Worm (Caenorhabditis elegans) whole organism, young adult: Measurements from ENCODE around the gene C55B6.4.

ENCODE experiments used
- B0336.3 ChIP-seq: fragments of 200-800 bp; sonication (Bioruptor generic); IDR thresholded peaks from 2 replicates; pipeline ENCODE4 v1.3.6; 2022; ENCODE audit warnings: missing genetic modification characterization, missing compliant biosample characterization
- F33H1.4 ChIP-seq: fragments of 200-800 bp; sonication (Bioruptor generic); IDR thresholded peaks from 2 replicates; pipeline ENCODE4 v1.3.6; 2022; ENCODE audit warnings: missing genetic modification reagents, missing genetic modification characterization, missing compliant biosample characterization
- F37B4.10 ChIP-seq: fragments of 200-800 bp; sonication (Bioruptor generic); IDR thresholded peaks from 2 replicates; pipeline ENCODE4 v1.3.6; 2022; ENCODE audit warnings: missing genetic modification characterization, missing compliant biosample characterization
- F49E8.2 ChIP-seq: sonication (generic microtip); optimal IDR thresholded peaks from 3 replicates; lab custom pipeline; 2017; ENCODE audit warnings: missing genetic modification characterization, mild to moderate bottlenecking, missing compliant biosample characterization, antibody characterized with exemption, moderate library complexity; ENCODE audit not compliant: insufficient read depth
- F55B11.4 ChIP-seq: sonication (generic microtip); optimal IDR thresholded peaks from 2 replicates; lab custom pipeline; 2016; ENCODE audit warnings: missing compliant biosample characterization, missing genetic modification characterization, borderline replicate concordance; ENCODE audit not compliant: insufficient read depth
- F57C9.4 ChIP-seq: sonication (generic microtip); optimal IDR thresholded peaks from 2 replicates; lab custom pipeline; 2017; ENCODE audit warnings: mild to moderate bottlenecking, missing genetic modification characterization, missing compliant biosample characterization
- Y53F4B.3 ChIP-seq: fragments of 200-800 bp; sonication (Bioruptor generic); IDR thresholded peaks from 2 replicates; pipeline ENCODE4 v1.3.6; 2022; ENCODE audit warnings: missing genetic modification reagents, missing genetic modification characterization, missing compliant biosample characterization
- Y95B8A.8 ChIP-seq: fragments of 200-800 bp; sonication (Bioruptor generic); IDR thresholded peaks from 2 replicates; pipeline ENCODE4 v1.3.6; 2022; ENCODE audit warnings: missing genetic modification reagents, missing genetic modification characterization, missing compliant biosample characterization
- ama-1 ChIP-seq, 3 experiments: fragments of 150-350 bp in 1 of 3; sonication (generic microtip) in 2 of 3; optimal IDR thresholded peaks; 2 replicates each; lab custom pipeline; 2014 to 2018; ENCODE audit warnings: missing biosample characterization in 2 of 3, missing genetic modification characterization in 2 of 3, missing genetic modification reagents in 2 of 3
- attf-3 ChIP-seq: fragments of 200-800 bp; sonication (Bioruptor generic); conservative IDR thresholded peaks from 2 replicates; pipeline ENCODE4 v1.3.6; 2022; ENCODE audit warnings: missing genetic modification reagents, missing genetic modification characterization, missing compliant biosample characterization
- bed-2 ChIP-seq: fragments of 200-800 bp; sonication (Bioruptor generic); IDR thresholded peaks from 2 replicates; pipeline ENCODE4 v1.3.6; 2022; ENCODE audit warnings: missing genetic modification reagents, missing genetic modification characterization, missing compliant biosample characterization
- ceh-40 ChIP-seq: fragments of 200-800 bp; sonication (Bioruptor generic); IDR thresholded peaks from 2 replicates; pipeline ENCODE4 v1.3.6; 2022; ENCODE audit warnings: missing genetic modification characterization, missing compliant biosample characterization
- ceh-79 ChIP-seq: sonication (generic microtip); optimal IDR thresholded peaks from 2 replicates; lab custom pipeline; 2017; ENCODE audit warnings: mild to moderate bottlenecking, missing genetic modification characterization, missing compliant biosample characterization
- ceh-91 ChIP-seq: fragments of 200-800 bp; sonication (Bioruptor generic); IDR thresholded peaks from 2 replicates; pipeline ENCODE4 v1.3.6; 2022; ENCODE audit warnings: missing genetic modification reagents, missing genetic modification characterization, missing compliant biosample characterization
- dox-1 ChIP-seq: fragments of 200-800 bp; sonication (Bioruptor generic); IDR thresholded peaks from 2 replicates; pipeline ENCODE4 v1.3.6; 2022; ENCODE audit warnings: missing genetic modification reagents, missing genetic modification characterization, missing compliant biosample characterization
- dpff-1 ChIP-seq: sonication (generic microtip); optimal IDR thresholded peaks from 2 replicates; lab custom pipeline; 2017; ENCODE audit warnings: mild to moderate bottlenecking, missing genetic modification characterization, missing compliant biosample characterization
- dpl-1 ChIP-seq: fragments of 150-350 bp; optimal IDR thresholded peaks from 2 replicates; lab custom pipeline; 2014; ENCODE audit warnings: missing biosample characterization, missing genetic modification reagents, missing genetic modification characterization
- egl-44 ChIP-seq: fragments of 200-800 bp; sonication (Bioruptor generic); IDR thresholded peaks from 2 replicates; pipeline ENCODE4 v1.3.6; 2022; ENCODE audit warnings: missing genetic modification reagents, missing genetic modification characterization, missing compliant biosample characterization
- hmg-1.2 ChIP-seq: fragments of 200-800 bp; sonication (Bioruptor generic); IDR thresholded peaks from 2 replicates; pipeline ENCODE4 v1.3.6; 2022; ENCODE audit warnings: missing genetic modification reagents, missing genetic modification characterization, missing compliant biosample characterization
- let-526 ChIP-seq: fragments of 200-800 bp; sonication (Bioruptor generic); IDR thresholded peaks from 2 replicates; pipeline ENCODE4 v1.3.6; 2022; ENCODE audit warnings: missing genetic modification reagents, missing genetic modification characterization, missing compliant biosample characterization
- lin-35 ChIP-seq, 3 experiments: fragments of 150-350 bp in 2 of 3; sonication (generic microtip) in 1 of 3; optimal IDR thresholded peaks; 2 replicates each; lab custom pipeline; 2014 to 2018; ENCODE audit warnings: missing biosample characterization in 3 of 3, missing genetic modification characterization in 3 of 3, missing genetic modification reagents in 3 of 3
- lin-40 ChIP-seq: sonication (generic microtip); optimal IDR thresholded peaks from 2 replicates; lab custom pipeline; 2016; ENCODE audit warnings: missing genetic modification characterization, mild to moderate bottlenecking, missing compliant biosample characterization, missing genotype, missing genetic modification reagents
- mcd-1 ChIP-seq: fragments of 200-800 bp; sonication (Bioruptor generic); IDR thresholded peaks from 2 replicates; pipeline ENCODE4 v1.3.6; 2022; ENCODE audit warnings: missing genetic modification reagents, missing genetic modification characterization, missing compliant biosample characterization
- mxl-1 ChIP-seq: sonication (generic microtip); optimal IDR thresholded peaks from 2 replicates; lab custom pipeline; 2016; ENCODE audit warnings: missing genetic modification characterization, missing compliant biosample characterization
- nfyb-1 ChIP-seq: fragments of 200-800 bp; sonication (Bioruptor generic); IDR thresholded peaks from 2 replicates; pipeline ENCODE4 v1.3.6; 2022; ENCODE audit warnings: missing genetic modification reagents, missing genetic modification characterization, missing compliant biosample characterization
- nhr-27 ChIP-seq: fragments of 200-800 bp; sonication (Bioruptor generic); optimal IDR thresholded peaks from 2 replicates; lab custom pipeline; 2018; ENCODE audit warnings: mild to moderate bottlenecking, missing genetic modification characterization, moderate library complexity, missing compliant biosample characterization
- repo-1 ChIP-seq: sonication (generic microtip); optimal IDR thresholded peaks from 2 replicates; lab custom pipeline; 2017; ENCODE audit warnings: mild to moderate bottlenecking, missing genetic modification characterization, missing compliant biosample characterization
- snpc-3.4 ChIP-seq: sonication (generic microtip); optimal IDR thresholded peaks from 2 replicates; lab custom pipeline; 2017; ENCODE audit warnings: missing genetic modification characterization, mild to moderate bottlenecking, missing compliant biosample characterization, antibody characterized with exemption, moderate library complexity, missing genotype, missing genetic modification reagents
- snpc-4 ChIP-seq, 5 experiments: fragments of 150-350 bp in 1 of 5; sonication (generic microtip) in 4 of 5; optimal IDR thresholded peaks; 2 replicates each; lab custom pipeline; 2014 to 2018; ENCODE audit warnings: missing genetic modification characterization in 5 of 5, missing biosample characterization in 3 of 5, antibody characterized with exemption in 2 of 5, mild to moderate bottlenecking in 2 of 5, missing compliant biosample characterization in 2 of 5, missing genotype in 2 of 5, moderate library complexity in 2 of 5, missing genetic modification reagents in 1 of 5
- tbp1 ChIP-seq: fragments of 200-800 bp; sonication (Bioruptor generic); optimal IDR thresholded peaks from 2 replicates; lab custom pipeline; 2018; ENCODE audit warnings: mild to moderate bottlenecking, missing genetic modification characterization, missing compliant biosample characterization
- tbx-9 ChIP-seq: sonication (generic microtip); optimal IDR thresholded peaks from 2 replicates; lab custom pipeline; 2016; ENCODE audit warnings: borderline replicate concordance, missing genetic modification characterization, inconsistent platforms, missing compliant biosample characterization
- tlf-1 ChIP-seq: fragments of 200-800 bp; sonication (Bioruptor generic); optimal IDR thresholded peaks from 2 replicates; lab custom pipeline; 2018; ENCODE audit warnings: mild to moderate bottlenecking, missing genetic modification characterization, missing compliant biosample characterization
- unc-62 ChIP-seq: fragments of 150-350 bp; optimal IDR thresholded peaks from 2 replicates; lab custom pipeline; 2014; ENCODE audit warnings: missing biosample characterization, missing genetic modification reagents, missing genetic modification characterization
- zfh-2 ChIP-seq: fragments of 200-800 bp; sonication (Bioruptor generic); conservative IDR thresholded peaks from 2 replicates; pipeline ENCODE4 v1.3.6; 2022; ENCODE audit warnings: missing genetic modification reagents, missing genetic modification characterization, missing compliant biosample characterization
- ztf-25 ChIP-seq: fragments of 200-800 bp; sonication (Bioruptor generic); IDR thresholded peaks from 2 replicates; pipeline ENCODE4 v1.3.6; 2022; ENCODE audit warnings: missing genetic modification reagents, missing genetic modification characterization, missing compliant biosample characterization
- ztf-3 ChIP-seq: fragments of 200-800 bp; sonication (Bioruptor generic); optimal IDR thresholded peaks from 2 replicates; lab custom pipeline; 2018; ENCODE audit warnings: mild to moderate bottlenecking, missing genetic modification characterization, missing compliant biosample characterization

Gene C55B6.4

ce11 chrX:7230321-7230720 lies 42.8 kb upstream of the C55B6.4 start (continued):
- TF ChIP-seq ceh-79 (tag; lab: Kevin White, UChicago) (no peak), ztf-3 (GFP tag; lab: Kevin White, UChicago) (no peak), tlf-1 (peak; percentile 7), nhr-27 (no peak), ceh-40 (GFP tag; lab: Robert Waterston, UW) (no peak), hmg-1.2 (GFP tag; lab: Robert Waterston, UW) (no peak), F49E8.2 (tag; lab: Kevin White, UChicago) (no peak), dpff-1 (tag; lab: Kevin White, UChicago) (no peak), mcd-1 (GFP tag; lab: Robert Waterston, UW) (no peak), bed-2 (no peak), mxl-1 (tag; lab: Kevin White, UChicago) (no peak), repo-1 (peak; percentile 22), F57C9.4 (tag; lab: Kevin White, UChicago) (no peak)

- no peak for TF ChIP-seq dpl-1
- TF ChIP-seq nfyb-1: no peak
- TF ChIP-seq B0336.3 (GFP tag; lab: Robert Waterston, UW): no peak
- no peak for TF ChIP-seq snpc-3.4 (tag; lab: Kevin White, UChicago)
- no peak for TF ChIP-seq lin-40 (tag; lab: Kevin White, UChicago)
- no peak for TF ChIP-seq tbx-9 (tag; lab: Kevin White, UChicago)
- no peak for TF ChIP-seq mcd-1 (GFP tag; lab: Robert Waterston, UW)
- TF ChIP-seq attf-3 (GFP tag; lab: Robert Waterston, UW): no peak
- TF ChIP-seq Y95B8A.8 (GFP tag; lab: Robert Waterston, UW): no peak
- TF ChIP-seq ztf-25 (GFP tag; lab: Robert Waterston, UW): no peak
- no peak for TF ChIP-seq egl-44 (GFP tag; lab: Robert Waterston, UW)
- TF ChIP-seq snpc-4 (GFP tag; optimal IDR thresholded peaks at IDR 0.05; lab: Kevin White, UChicago): no peak
- TF ChIP-seq snpc-4 (tag; optimal IDR thresholded peaks at IDR 0.05; lab: Kevin White, UChicago): no peak
- TF ChIP-seq tbp1: no peak
- no peak for TF ChIP-seq nhr-27
- TF ChIP-seq ceh-91 (GFP tag; lab: Robert Waterston, UW): no peak
- TF ChIP-seq dox-1: no peak
- TF ChIP-seq ama-1 (optimal IDR thresholded peaks at IDR 0.05; lab: Kevin White, UChicago): no peak
- TF ChIP-seq ama-1 (GFP tag; optimal IDR thresholded peaks at IDR 0.05; lab: Kevin White, UChicago): no peak
Observed at ce11 chrX:7229357-7229756, 41.9 kb upstream of the C55B6.4 start.

- TF ChIP-seq F37B4.10 (GFP tag; lab: Robert Waterston, UW) (0 out of 2 replicates have a peak, but pooled peaks have one; percentile 22), let-526 (no peak), F55B11.4 (tag; lab: Kevin White, UChicago) (no peak), lin-40 (tag; lab: Kevin White, UChicago) (no peak), unc-62 (GFP tag; lab: Kevin White, UChicago) (no peak)
Observed at ce11 chrX:7225028-7225427, 37.5 kb upstream of the C55B6.4 start.

- TF ChIP-seq zfh-2 (GFP tag; lab: Robert Waterston, UW): 0 out of 2 replicates have a peak, but pooled peaks have one; percentile 33
- TF ChIP-seq Y53F4B.3 (GFP tag; lab: Robert Waterston, UW): no peak
- 0 out of 2 replicates have a peak, but pooled peaks have one; percentile 11 for TF ChIP-seq attf-3 (GFP tag; lab: Robert Waterston, UW)
- 0 out of 2 replicates have a peak, but pooled peaks have one; percentile 9 for TF ChIP-seq F33H1.4 (GFP tag; lab: Robert Waterston, UW)
- TF ChIP-seq lin-35 (GFP tag; optimal IDR thresholded peaks at IDR 0.05; lab: Kevin White, UChicago): no peak
- TF ChIP-seq, all 124 proteins: peak for 3
Observed at ce11 chrX:7224510-7224909, 37.0 kb upstream of the C55B6.4 start.
